Worm (Caenorhabditis elegans): ENCODE results near the gene mls-2.

DNA sequence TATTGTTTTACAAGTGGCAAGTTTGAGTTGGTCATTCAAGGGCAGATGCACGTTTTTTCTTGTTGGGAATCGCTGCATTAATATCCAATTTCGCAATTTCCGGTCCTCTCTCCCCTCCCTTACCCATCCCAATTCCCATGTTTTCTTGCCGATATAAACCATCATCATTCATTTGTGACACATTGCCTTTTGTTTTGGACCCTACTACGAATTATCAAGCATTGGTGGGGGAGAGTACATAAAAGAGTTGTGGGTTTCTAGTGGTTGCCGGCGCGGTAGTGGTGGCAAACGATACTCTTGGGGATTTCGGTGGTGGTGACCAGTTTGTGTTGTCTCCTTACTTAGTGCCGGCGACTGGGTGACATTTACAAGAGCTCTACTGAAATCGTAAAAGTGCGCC, 19.2 kb downstream of the mls-2 start:
- TF ChIP-seq unc-62 (GFP tag; optimal IDR thresholded peaks at IDR 0.05): no peak
- TF ChIP-seq zag-1 (tag; optimal IDR thresholded peaks at IDR 0.05): no peak
- no peak for TF ChIP-seq unc-30 (tag; optimal IDR thresholded peaks at IDR 0.05)
- TF ChIP-seq fos-1 (tag; optimal IDR thresholded peaks at IDR 0.05): no peak
- TF ChIP-seq unc-86 (tag; optimal IDR thresholded peaks at IDR 0.05): no peak

Measured in whole organism, L1 larva.